Worm (Caenorhabditis elegans) whole organism, mixed stage, embryonic: ENCODE results near the gene F21F8.5.

ENCODE experiments used
- M03D4.4 ChIP-seq: sonication (generic microtip); optimal IDR thresholded peaks from 2 replicates; lab custom pipeline; 2017; ENCODE audit warnings: mild to moderate bottlenecking, missing genetic modification characterization, missing compliant biosample characterization
- bed-3 ChIP-seq: fragments of 200-800 bp; sonication (Bioruptor generic); optimal IDR thresholded peaks from 3 replicates; lab custom pipeline; 2018; ENCODE audit warnings: mild to moderate bottlenecking, missing genetic modification characterization, moderate library complexity, missing compliant biosample characterization
- ceh-39 ChIP-seq: fragments of 150-350 bp; optimal IDR thresholded peaks from 2 replicates; lab custom pipeline; 2014; ENCODE audit warnings: missing biosample characterization, missing genetic modification characterization
- ceh-43 ChIP-seq: fragments of 200-800 bp; sonication (Bioruptor generic); optimal IDR thresholded peaks from 2 replicates; lab custom pipeline; 2018; ENCODE audit warnings: mild to moderate bottlenecking, missing genetic modification characterization, moderate library complexity, missing compliant biosample characterization
- ceh-83 ChIP-seq: fragments of 200-800 bp; sonication (Bioruptor generic); optimal IDR thresholded peaks from 2 replicates; lab custom pipeline; 2018; ENCODE audit warnings: mild to moderate bottlenecking, missing genetic modification characterization, missing compliant biosample characterization
- ces-1 ChIP-seq: fragments of 150-350 bp; optimal IDR thresholded peaks from 2 replicates; lab custom pipeline; 2014; ENCODE audit warnings: missing biosample characterization, missing genetic modification reagents, missing genetic modification characterization
- cnd-1 ChIP-seq: fragments of 200-800 bp; sonication (Bioruptor generic); optimal IDR thresholded peaks from 2 replicates; lab custom pipeline; 2018; ENCODE audit warnings: mild to moderate bottlenecking, missing genetic modification characterization, missing compliant biosample characterization
- drap-1 ChIP-seq: fragments of 200-800 bp; sonication (Bioruptor generic); optimal IDR thresholded peaks from 3 replicates; lab custom pipeline; 2018; ENCODE audit warnings: mild to moderate bottlenecking, missing genetic modification characterization, missing compliant biosample characterization
- elt-1 ChIP-seq: sonication (generic microtip); optimal IDR thresholded peaks from 2 replicates; lab custom pipeline; 2017; ENCODE audit warnings: missing genetic modification characterization, mild to moderate bottlenecking, missing compliant biosample characterization, antibody characterized with exemption, moderate library complexity, borderline replicate concordance; ENCODE audit not compliant: insufficient read depth
- elt-3 ChIP-seq: fragments of 150-350 bp; optimal IDR thresholded peaks from 2 replicates; lab custom pipeline; 2014; ENCODE audit warnings: missing biosample characterization, missing genetic modification characterization
- hlh-1 ChIP-seq: fragments of 150-350 bp; optimal IDR thresholded peaks from 2 replicates; lab custom pipeline; 2014; ENCODE audit warnings: missing biosample characterization, missing genetic modification reagents, missing genetic modification characterization
- lin-32 ChIP-seq: fragments of 200-800 bp; sonication (Bioruptor generic); optimal IDR thresholded peaks from 2 replicates; lab custom pipeline; 2018; ENCODE audit warnings: mild to moderate bottlenecking, missing genetic modification characterization, missing compliant biosample characterization
- lsy-2 ChIP-seq: fragments of 150-350 bp; optimal IDR thresholded peaks from 2 replicates; lab custom pipeline; 2014; ENCODE audit warnings: missing biosample characterization, missing genetic modification characterization
- mab-5 ChIP-seq: fragments of 150-350 bp; optimal IDR thresholded peaks from 2 replicates; lab custom pipeline; 2014; ENCODE audit warnings: missing biosample characterization, missing genetic modification characterization
- mep-1 ChIP-seq: fragments of 150-350 bp; optimal IDR thresholded peaks from 2 replicates; lab custom pipeline; 2017; ENCODE audit warnings: missing biosample characterization, missing genetic modification reagents, missing genetic modification characterization, inconsistent platforms
- mls-2 ChIP-seq: sonication (generic microtip); optimal IDR thresholded peaks from 2 replicates; lab custom pipeline; 2016; ENCODE audit warnings: mild to moderate bottlenecking, missing genetic modification characterization, moderate library complexity, missing compliant biosample characterization
- nhr-12 ChIP-seq: fragments of 150-350 bp; optimal IDR thresholded peaks from 2 replicates; lab custom pipeline; 2014; ENCODE audit warnings: missing biosample characterization, missing genetic modification characterization
- nhr-2 ChIP-seq: fragments of 150-350 bp; optimal IDR thresholded peaks from 2 replicates; lab custom pipeline; 2014; ENCODE audit warnings: missing biosample characterization, missing genetic modification characterization
- nhr-76 ChIP-seq: sonication (generic microtip); optimal IDR thresholded peaks from 2 replicates; lab custom pipeline; 2017; ENCODE audit warnings: missing biosample characterization, missing genetic modification characterization
- pha-4 ChIP-seq: fragments of 150-350 bp; optimal IDR thresholded peaks from 2 replicates; lab custom pipeline; 2018; ENCODE audit warnings: missing biosample characterization, missing genetic modification reagents, missing genetic modification characterization
- sem-2 ChIP-seq: fragments of 200-800 bp; sonication (Bioruptor generic); optimal IDR thresholded peaks from 2 replicates; lab custom pipeline; 2018; ENCODE audit warnings: mild to moderate bottlenecking, missing genetic modification characterization, missing compliant biosample characterization
- snpc-4 ChIP-seq: fragments of 150-350 bp; optimal IDR thresholded peaks from 2 replicates; lab custom pipeline; 2014; ENCODE audit warnings: missing biosample characterization, missing genetic modification characterization
- sptf-1 ChIP-seq: sonication (generic microtip); optimal IDR thresholded peaks from 2 replicates; lab custom pipeline; 2017; ENCODE audit warnings: mild to moderate bottlenecking, missing genetic modification characterization, moderate library complexity, missing compliant biosample characterization
- tbx-8 ChIP-seq: fragments of 200-800 bp; sonication (Bioruptor generic); optimal IDR thresholded peaks from 2 replicates; lab custom pipeline; 2018; ENCODE audit warnings: mild to moderate bottlenecking, missing genetic modification characterization, moderate library complexity, missing compliant biosample characterization
- unc-120 ChIP-seq: sonication (generic microtip); optimal IDR thresholded peaks from 2 replicates; lab custom pipeline; 2017; ENCODE audit warnings: missing genetic modification characterization, missing compliant biosample characterization; ENCODE audit not compliant: poor library complexity, severe bottlenecking
- unc-39 ChIP-seq: fragments of 150-350 bp; optimal IDR thresholded peaks from 2 replicates; lab custom pipeline; 2014; ENCODE audit warnings: missing biosample characterization, missing genetic modification characterization
- unc-62 ChIP-seq: fragments of 150-350 bp; optimal IDR thresholded peaks from 2 replicates; lab custom pipeline; 2014; ENCODE audit warnings: missing biosample characterization, missing genetic modification reagents, missing genetic modification characterization
- zip-8 ChIP-seq: fragments of 150-350 bp; optimal IDR thresholded peaks from 2 replicates; lab custom pipeline; 2014; ENCODE audit warnings: missing biosample characterization, missing genetic modification characterization
- ztf-11 ChIP-seq: fragments of 150-350 bp; optimal IDR thresholded peaks from 2 replicates; lab custom pipeline; 2014; ENCODE audit warnings: missing biosample characterization, missing genetic modification characterization

F21F8.5 gene

DNA sequence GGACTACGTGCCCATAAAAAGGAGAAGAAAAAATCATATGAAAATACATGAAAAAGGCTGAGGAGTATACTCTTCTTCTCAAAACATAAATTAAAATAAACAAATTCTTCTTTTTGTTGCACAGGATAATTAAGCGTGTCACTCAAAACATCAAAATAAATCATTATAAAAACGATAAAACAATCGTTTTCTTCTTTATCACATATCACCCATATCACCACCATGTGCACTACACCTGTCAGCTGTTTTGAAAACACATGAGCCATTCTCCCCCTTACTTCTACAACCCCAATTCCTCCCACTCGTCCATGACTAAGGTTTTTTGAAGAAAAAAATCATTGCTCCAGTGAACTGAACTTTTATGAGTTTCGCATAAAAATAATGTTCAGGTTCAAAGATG lies 13.6 kb downstream of the F21F8.5 start:
- TF ChIP-seq ceh-39 (tag; lab: Kevin White, UChicago) (no peak), unc-62 (GFP tag; lab: Kevin White, UChicago) (peak; percentile 84), hlh-1 (tag; lab: Kevin White, UChicago) (peak; percentile 15), nhr-2 (tag; lab: Kevin White, UChicago) (no peak), mls-2 (tag; lab: Kevin White, UChicago) (no peak), bed-3 (GFP tag; lab: Kevin White, UChicago) (no peak), M03D4.4 (no peak), lsy-2 (tag; lab: Kevin White, UChicago) (no peak), ztf-11 (tag; lab: Kevin White, UChicago) (no peak), unc-39 (no peak), sptf-1 (tag; lab: Kevin White, UChicago) (no peak), elt-1 (tag; lab: Kevin White, UChicago) (no peak), cnd-1 (tag; lab: Kevin White, UChicago) (no peak), mep-1 (no peak), pha-4 (tag; lab: Kevin White, UChicago) (no peak), unc-120 (no peak), lin-32 (GFP tag; lab: Kevin White, UChicago) (no peak), ceh-43 (GFP tag; lab: Kevin White, UChicago) (no peak), ces-1 (GFP tag; lab: Kevin White, UChicago) (no peak), mab-5 (tag; lab: Kevin White, UChicago) (peak; percentile 53)

DNA sequence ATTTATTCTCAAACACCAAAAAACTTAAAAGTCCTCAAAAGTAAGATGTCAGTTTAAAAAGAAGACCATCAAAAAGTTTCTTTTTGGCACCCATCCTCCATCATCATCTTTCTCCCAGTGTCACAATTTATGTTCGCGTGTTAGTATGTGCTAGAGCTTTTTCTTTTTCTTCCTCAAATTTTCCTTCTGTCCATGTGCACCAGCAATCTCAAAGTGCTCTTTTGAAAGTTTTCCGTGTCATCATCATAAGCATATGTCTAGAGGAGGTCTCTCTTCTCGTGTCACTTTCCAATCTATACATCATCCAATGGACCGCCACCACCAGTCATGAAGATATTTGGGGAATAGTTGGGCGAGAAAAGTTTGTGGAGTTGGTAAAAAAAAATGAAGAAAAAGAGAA lies 15.1 kb downstream of the F21F8.5 start:
- TF ChIP-seq drap-1 (GFP tag; lab: Kevin White, UChicago), result no peak

ce11 chrV:8250208-8250607 lies 15.9 kb downstream of the F21F8.5 start, which contains the start of gene C16D9.6:
TSS of gene C16D9.6 (minus strand) at chrV:8250308.
- TF ChIP-seq snpc-4 (tag; lab: Kevin White, UChicago) (no peak), pha-4 (tag; lab: Kevin White, UChicago) (no peak), lsy-2 (tag; lab: Kevin White, UChicago) (no peak), ceh-43 (GFP tag; lab: Kevin White, UChicago) (no peak)

DNA sequence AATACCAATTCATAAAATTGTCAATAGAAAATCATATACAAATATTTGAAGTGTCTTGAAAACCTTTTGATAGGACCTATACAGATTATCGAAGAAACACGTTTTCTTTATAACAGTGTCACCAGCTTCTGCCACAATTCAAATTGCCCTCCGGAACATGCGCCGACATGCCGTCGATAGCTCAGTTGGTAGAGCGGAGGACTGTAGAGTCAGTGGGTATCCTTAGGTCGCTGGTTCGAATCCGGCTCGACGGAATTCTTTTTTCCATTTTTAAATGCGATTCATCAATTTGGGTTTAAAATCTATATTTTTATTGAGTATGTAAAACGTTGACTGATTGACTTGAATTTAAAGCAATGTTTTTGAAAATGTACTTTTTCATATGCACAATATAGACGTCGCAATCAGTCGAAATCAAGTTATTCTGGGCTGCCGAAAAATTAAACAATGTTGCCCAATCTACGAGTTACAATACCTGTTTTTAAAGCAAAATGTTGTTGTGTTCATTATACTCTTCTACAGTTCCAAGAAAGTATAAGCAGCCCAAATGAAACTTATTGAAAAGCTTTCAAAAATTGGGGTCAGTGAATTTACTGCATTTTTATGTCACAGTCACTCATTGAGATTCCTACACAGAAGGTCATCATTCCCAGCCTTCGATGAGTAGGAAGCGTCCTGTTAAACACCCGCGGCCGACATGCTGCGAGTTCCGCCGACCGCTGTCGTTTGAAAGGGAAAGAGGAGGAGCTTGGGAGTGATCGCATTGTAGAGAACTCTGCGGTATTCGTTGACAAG lies 18.6 kb downstream of the F21F8.5 start:
- TF ChIP-seq drap-1 (GFP tag; lab: Kevin White, UChicago), result no peak
- TF ChIP-seq sem-2 (GFP tag; lab: Kevin White, UChicago), result no peak
- no peak for TF ChIP-seq lin-32 (GFP tag; lab: Kevin White, UChicago)
- no peak for TF ChIP-seq elt-3 (tag; lab: Kevin White, UChicago)
- TF ChIP-seq ceh-83 (GFP tag; lab: Kevin White, UChicago), result peak; percentile 71
- TF ChIP-seq hlh-1 (tag; lab: Kevin White, UChicago), result peak; percentile 43
- TF ChIP-seq nhr-76 (tag; lab: Kevin White, UChicago), result no peak
- no peak for TF ChIP-seq tbx-8

- TF ChIP-seq zip-8 (no peak), ceh-39 (tag; lab: Kevin White, UChicago) (no peak), lin-32 (GFP tag; lab: Kevin White, UChicago) (no peak), hlh-1 (tag; lab: Kevin White, UChicago) (no peak), snpc-4 (tag; lab: Kevin White, UChicago) (no peak), nhr-12 (tag; lab: Kevin White, UChicago) (no peak), unc-62 (GFP tag; lab: Kevin White, UChicago) (no peak), mls-2 (tag; lab: Kevin White, UChicago) (no peak)
These were observed 20.7 kb downstream of the F21F8.5 start, which contains the start of gene C16D9.5 for ce11 chrV:8245457-8245856. TSS of gene C16D9.5 (minus strand) at chrV:8245557.
